Fruit fly (Drosophila melanogaster) whole organism, embryonic: ENCODE measurements around the gene Surf1.

ENCODE experiments used
- Blimp-1 ChIP-seq: fragments of 200-800 bp; sonication (Bioruptor generic); optimal IDR thresholded peaks from 3 replicates; lab custom pipeline; 2018; ENCODE audit warnings: missing biosample characterization, missing genetic modification characterization, mild to moderate bottlenecking, moderate library complexity, missing genetic modification reagents
- CG34224 ChIP-seq: fragments of 200-800 bp; sonication (Bioruptor generic); IDR thresholded peaks from 3 replicates; pipeline ENCODE4 v1.3.6; 2022; ENCODE audit warnings: missing biosample characterization, missing genetic modification characterization; ENCODE audit not compliant: partially characterized antibody
- NC2α ChIP-seq: fragments of 200-800 bp; sonication (Bioruptor generic); optimal IDR thresholded peaks from 2 replicates; lab custom pipeline; 2016; ENCODE audit warnings: missing biosample characterization, missing genetic modification characterization
- Nf-YC ChIP-seq: fragments of 200-800 bp; optimal IDR thresholded peaks from 3 replicates; lab custom pipeline; 2019; ENCODE audit warnings: missing biosample characterization, mild to moderate bottlenecking, missing genetic modification characterization, moderate library complexity
- ash1 ChIP-seq: fragments of 200-800 bp; sonication (Bioruptor generic); optimal IDR thresholded peaks from 2 replicates; lab custom pipeline; 2018; ENCODE audit warnings: missing biosample characterization, mild to moderate bottlenecking, missing genetic modification characterization
- bowl ChIP-seq: fragments of 200-800 bp; sonication (Bioruptor generic); IDR thresholded peaks from 2 replicates; pipeline ENCODE4 v1.3.6; 2022; ENCODE audit warnings: missing biosample characterization, missing genetic modification characterization
- br ChIP-seq: fragments of >200 bp; optimal IDR thresholded peaks from 2 replicates; lab custom pipeline; 2017
- schlank ChIP-seq: fragments of 200-800 bp; sonication (Bioruptor generic); optimal IDR thresholded peaks from 2 replicates; lab custom pipeline; 2018; ENCODE audit warnings: missing biosample characterization, mild to moderate bottlenecking, missing genetic modification characterization

dm6 chr3L:6957753-6958420 is at the start of gene Surf1, which contains the start of gene Uqcc1:
- no peak for TF ChIP-seq bowl
- no peak for TF ChIP-seq schlank
- no peak for TF ChIP-seq Blimp-1 (GFP tag; lab: Kevin White, UChicago)
- no peak for TF ChIP-seq NC2α (GFP tag; lab: Kevin White, UChicago)
- peak; percentile 19 for TF ChIP-seq Nf-YC (tag; lab: Kevin White, UChicago)
- no peak for TF ChIP-seq ash1 (GFP tag; lab: Kevin White, UChicago)
- TF ChIP-seq CG34224 = 0 out of 3 replicates have a peak, but pooled peaks have one; percentile 19
- no peak for TF ChIP-seq br (lab: Kevin White, UChicago)
